Worm (Caenorhabditis elegans): ENCODE measurements around the gene sec-22.

Gene sec-22

ce11 chrX:1044327-1044726, 9.0 kb downstream of the sec-22 start:
- TF ChIP-seq zip-5 (tag; optimal IDR thresholded peaks at IDR 0.05) (no peak), pat-9 (tag; optimal IDR thresholded peaks at IDR 0.05) (no peak), odd-2 (tag; optimal IDR thresholded peaks at IDR 0.05) (no peak), sox-4 (tag; optimal IDR thresholded peaks at IDR 0.05) (no peak), K02D7.2 (tag; optimal IDR thresholded peaks at IDR 0.05) (no peak), dve-1 (tag; optimal IDR thresholded peaks at IDR 0.05) (no peak), nfya-1 (tag; optimal IDR thresholded peaks at IDR 0.05) (no peak)

ce11 chrX:1046156-1046831, 10.9 kb downstream of the sec-22 start, which contains the start of gene vpat-1:
Gene vpat-1, minus strand, starts transcription at chrX:1046206.
- TF ChIP-seq ceh-9 (tag; optimal IDR thresholded peaks at IDR 0.05) (no peak), elt-2 (tag; optimal IDR thresholded peaks at IDR 0.05) (peak; percentile 86)

ce11 chrX:1051041-1051440, 15.7 kb downstream of the sec-22 start:
- peak; percentile 3 for TF ChIP-seq nfya-1 (tag; optimal IDR thresholded peaks at IDR 0.05)
- TF ChIP-seq K02D7.2 (tag; optimal IDR thresholded peaks at IDR 0.05): no peak
- TF ChIP-seq sdc-2 (tag; optimal IDR thresholded peaks at IDR 0.05): peak; percentile 18
- no peak for TF ChIP-seq dmd-4 (tag; optimal IDR thresholded peaks at IDR 0.05; ENCODE audit: borderline replicate concordance)
- TF ChIP-seq dve-1 (tag; optimal IDR thresholded peaks at IDR 0.05): no peak
- no peak for TF ChIP-seq C38D4.7 (GFP tag; optimal IDR thresholded peaks at IDR 0.05)
- TF ChIP-seq T23F11.4 (GFP tag; optimal IDR thresholded peaks at IDR 0.05): no peak
- no peak for TF ChIP-seq ceh-14 (tag; optimal IDR thresholded peaks at IDR 0.05)
- TF ChIP-seq syd-9 (tag; optimal IDR thresholded peaks at IDR 0.05): no peak
- TF ChIP-seq tbx-7 (tag; optimal IDR thresholded peaks at IDR 0.05): no peak
- no peak for TF ChIP-seq pha-2 (tag; optimal IDR thresholded peaks at IDR 0.05)
- peak; percentile 14 for TF ChIP-seq lim-6 (tag; optimal IDR thresholded peaks at IDR 0.05)
- no peak for TF ChIP-seq odd-2 (tag; optimal IDR thresholded peaks at IDR 0.05)
- peak; percentile 67 for TF ChIP-seq unc-55 (GFP tag; optimal IDR thresholded peaks at IDR 0.05)
- TF ChIP-seq ceh-48 (tag; optimal IDR thresholded peaks at IDR 0.05): no peak
- peak; percentile 44 for TF ChIP-seq rnt-1 (tag; optimal IDR thresholded peaks at IDR 0.05)
- no peak for TF ChIP-seq hlh-15 (tag; optimal IDR thresholded peaks at IDR 0.05)
- TF ChIP-seq ceh-45 (GFP tag; IDR thresholded peaks at IDR 0.05): no peak
- TF ChIP-seq F13H6.1 (tag; optimal IDR thresholded peaks at IDR 0.05): no peak
- peak; percentile 29 for TF ChIP-seq unc-42 (tag; optimal IDR thresholded peaks at IDR 0.05)
- TF ChIP-seq ceh-18 (tag; optimal IDR thresholded peaks at IDR 0.05): peak; percentile 51
- TF ChIP-seq fkh-10 (GFP tag; optimal IDR thresholded peaks at IDR 0.05): no peak
- no peak for TF ChIP-seq ceh-22 (tag; optimal IDR thresholded peaks at IDR 0.05)
- TF ChIP-seq ceh-34 (tag; optimal IDR thresholded peaks at IDR 0.05): no peak

- TF ChIP-seq ceh-2 (tag; optimal IDR thresholded peaks at IDR 0.05): no peak
- TF ChIP-seq hlh-8 (tag; optimal IDR thresholded peaks at IDR 0.05): peak; percentile 34
- TF ChIP-seq tbx-7 (tag; optimal IDR thresholded peaks at IDR 0.05): no peak
- no peak for TF ChIP-seq C38D4.7 (GFP tag; optimal IDR thresholded peaks at IDR 0.05)
Observed at ce11 chrX:1052960-1053359, 17.6 kb downstream of the sec-22 start.

- TF ChIP-seq mec-3 (tag; optimal IDR thresholded peaks at IDR 0.05; ENCODE audit: borderline replicate concordance) (no peak), pax-1 (tag; optimal IDR thresholded peaks at IDR 0.05) (no peak), unc-55 (GFP tag; optimal IDR thresholded peaks at IDR 0.05) (peak; percentile 89)
Observed at ce11 chrX:1053929-1054328, 18.6 kb downstream of the sec-22 start, which contains the start of gene ncs-3. Gene ncs-3, plus strand, starts transcription at chrX:1054081.
